Fruit fly (Drosophila melanogaster) whole organism, embryonic: ENCODE measurements around the gene Tailor.
A peak's percentile ranks its signal among the peaks of the same experiment; 100 is the strongest.

Experiments used
- Abd-B ChIP-seq: fragments of 200-800 bp; sonication (Bioruptor generic); optimal IDR thresholded peaks from 2 replicates; lab custom pipeline; 2018; ENCODE audit warnings: missing biosample characterization, mild to moderate bottlenecking, missing genetic modification characterization, moderate library complexity
- Aef1 ChIP-seq: fragments of 200-800 bp; sonication (Bioruptor generic); IDR thresholded peaks from 3 replicates; pipeline ENCODE4 v1.3.6; 2022; ENCODE audit warnings: missing biosample characterization, missing genetic modification characterization
- Bteb2 ChIP-seq: fragments of 200-800 bp; sonication (Bioruptor generic); optimal IDR thresholded peaks from 2 replicates; lab custom pipeline; 2016; ENCODE audit warnings: missing biosample characterization, missing genetic modification characterization
- CG11247 ChIP-seq: fragments of 200-800 bp; sonication (Bioruptor generic); IDR thresholded peaks from 2 replicates; pipeline ENCODE4 v1.3.6; 2022; ENCODE audit warnings: missing biosample characterization, missing genetic modification characterization
- CG12155 ChIP-seq: fragments of 200-800 bp; sonication (Bioruptor generic); optimal IDR thresholded peaks from 3 replicates; lab custom pipeline; 2016; ENCODE audit warnings: missing biosample characterization, missing genetic modification characterization
- CG12769 ChIP-seq: fragments of 200-800 bp; sonication (Bioruptor generic); optimal IDR thresholded peaks from 2 replicates; lab custom pipeline; 2019; ENCODE audit warnings: missing biosample characterization, mild to moderate bottlenecking, missing genetic modification characterization, moderate library complexity
- CG14050 ChIP-seq: fragments of 200-800 bp; sonication (Bioruptor generic); IDR thresholded peaks from 3 replicates; pipeline ENCODE4 v1.3.6; 2022; ENCODE audit warnings: missing biosample characterization, missing genetic modification characterization
- CG15514 ChIP-seq: fragments of 200-800 bp; sonication (Bioruptor generic); optimal IDR thresholded peaks from 3 replicates; lab custom pipeline; 2017; ENCODE audit warnings: missing biosample characterization, missing genetic modification characterization, mild to moderate bottlenecking, moderate library complexity, missing genetic modification reagents
- CG17328 ChIP-seq: fragments of 200-800 bp; sonication (Bioruptor generic); IDR thresholded peaks from 2 replicates; pipeline ENCODE4 v1.3.6; 2022; ENCODE audit warnings: missing biosample characterization, missing genetic modification characterization
- CG17359 ChIP-seq: fragments of 200-800 bp; sonication (Bioruptor generic); optimal IDR thresholded peaks from 3 replicates; lab custom pipeline; 2018; ENCODE audit warnings: missing biosample characterization, mild to moderate bottlenecking, missing genetic modification characterization, moderate library complexity
- CG18764 ChIP-seq: fragments of 200-800 bp; sonication (Bioruptor generic); optimal IDR thresholded peaks from 3 replicates; lab custom pipeline; 2016; ENCODE audit warnings: missing biosample characterization, missing genetic modification characterization
- CG32532 ChIP-seq: fragments of 200-800 bp; sonication (Bioruptor generic); IDR thresholded peaks from 2 replicates; pipeline ENCODE4 v1.3.6; 2022; ENCODE audit warnings: missing biosample characterization, missing genetic modification characterization
- CG34224 ChIP-seq: fragments of 200-800 bp; sonication (Bioruptor generic); IDR thresholded peaks from 3 replicates; pipeline ENCODE4 v1.3.6; 2022; ENCODE audit warnings: missing biosample characterization, missing genetic modification characterization; ENCODE audit not compliant: partially characterized antibody
- CG34422 ChIP-seq: fragments of 200-800 bp; sonication (Bioruptor generic); IDR thresholded peaks from 3 replicates; pipeline ENCODE4 v1.3.6; 2022; ENCODE audit warnings: missing biosample characterization, missing genetic modification characterization
- CG6813 ChIP-seq: fragments of 200-800 bp; sonication (Bioruptor generic); optimal IDR thresholded peaks from 2 replicates; lab custom pipeline; 2017; ENCODE audit warnings: missing biosample characterization, missing genetic modification characterization, mild to moderate bottlenecking, moderate library complexity, missing genetic modification reagents
- CG7987 ChIP-seq: fragments of 200-800 bp; sonication (Bioruptor generic); optimal IDR thresholded peaks from 2 replicates; lab custom pipeline; 2018; ENCODE audit warnings: missing biosample characterization, mild to moderate bottlenecking, missing genetic modification characterization, moderate library complexity
- CG8388 ChIP-seq: fragments of 200-800 bp; sonication (Bioruptor generic); optimal IDR thresholded peaks from 2 replicates; lab custom pipeline; 2019; ENCODE audit warnings: missing biosample characterization, mild to moderate bottlenecking, missing genetic modification characterization, moderate library complexity
- CG8765 ChIP-seq: fragments of 200-800 bp; sonication (Bioruptor generic); IDR thresholded peaks from 2 replicates; pipeline ENCODE4 v1.3.6; 2022; ENCODE audit warnings: missing biosample characterization, missing genetic modification characterization
- CG9215 ChIP-seq: fragments of 200-800 bp; sonication (Bioruptor generic); IDR thresholded peaks from 2 replicates; pipeline ENCODE4 v1.3.6; 2022; ENCODE audit warnings: missing biosample characterization, missing genetic modification characterization
- CG9609 ChIP-seq: fragments of 200-800 bp; sonication (Bioruptor generic); optimal IDR thresholded peaks from 3 replicates; lab custom pipeline; 2016; ENCODE audit warnings: missing biosample characterization, missing genetic modification characterization
- Chrac-16 ChIP-seq: fragments of 200-800 bp; sonication (Bioruptor generic); optimal IDR thresholded peaks from 3 replicates; lab custom pipeline; 2016; ENCODE audit warnings: missing biosample characterization, missing genetic modification characterization
- Dip2 ChIP-seq: fragments of 200-800 bp; sonication (Bioruptor generic); IDR thresholded peaks from 2 replicates; pipeline ENCODE4 v1.3.6; 2022; ENCODE audit warnings: missing biosample characterization, missing genetic modification characterization
- ERR ChIP-seq: fragments of 200-800 bp; sonication (Bioruptor generic); optimal IDR thresholded peaks from 2 replicates; lab custom pipeline; 2016; ENCODE audit warnings: missing biosample characterization, missing genetic modification characterization
- Fer1 ChIP-seq: fragments of 200-800 bp; sonication (Bioruptor generic); optimal IDR thresholded peaks from 2 replicates; lab custom pipeline; 2017; ENCODE audit warnings: missing biosample characterization, mild to moderate bottlenecking, missing genetic modification characterization
- HHEX ChIP-seq: fragments of 200-800 bp; sonication (Bioruptor generic); optimal IDR thresholded peaks from 3 replicates; lab custom pipeline; 2017; ENCODE audit warnings: missing biosample characterization, mild to moderate bottlenecking, missing genetic modification characterization, missing genetic modification reagents
- Hand ChIP-seq: fragments of 200-800 bp; sonication (Bioruptor generic); optimal IDR thresholded peaks from 2 replicates; lab custom pipeline; 2017; ENCODE audit warnings: mild to moderate bottlenecking, missing biosample characterization, missing genetic modification reagents, missing genetic modification characterization
- Hr39 ChIP-seq: fragments of >200 bp; optimal IDR thresholded peaks from 2 replicates; lab custom pipeline; 2017
- Mes4 ChIP-seq: fragments of 200-800 bp; sonication (Bioruptor generic); optimal IDR thresholded peaks from 2 replicates; lab custom pipeline; 2016; ENCODE audit warnings: missing biosample characterization, missing genetic modification characterization
- Mrtf ChIP-seq: fragments of 200-800 bp; sonication (Bioruptor generic); IDR thresholded peaks from 3 replicates; pipeline ENCODE4 v1.3.6; 2022; ENCODE audit warnings: missing biosample characterization, missing genetic modification characterization
- Opbp ChIP-seq: fragments of 200-800 bp; sonication (Bioruptor generic); IDR thresholded peaks from 3 replicates; pipeline ENCODE4 v1.3.6; 2022; ENCODE audit warnings: missing biosample characterization, missing genetic modification characterization; ENCODE audit not compliant: partially characterized antibody
- Sin3A ChIP-seq: fragments of >200 bp; optimal IDR thresholded peaks from 2 replicates; lab custom pipeline; 2018
- Sox102F ChIP-seq: fragments of 200-800 bp; sonication (Bioruptor generic); optimal IDR thresholded peaks from 2 replicates; lab custom pipeline; 2018; ENCODE audit warnings: missing biosample characterization, mild to moderate bottlenecking, missing genetic modification characterization, moderate library complexity
- ato ChIP-seq: fragments of 200-800 bp; sonication (Bioruptor generic); IDR thresholded peaks from 2 replicates; pipeline ENCODE4 v1.3.6; 2022; ENCODE audit warnings: missing biosample characterization, missing genetic modification characterization; ENCODE audit not compliant: partially characterized antibody
- corto ChIP-seq: fragments of 200-800 bp; sonication (Bioruptor generic); optimal IDR thresholded peaks from 2 replicates; lab custom pipeline; 2016; ENCODE audit warnings: missing biosample characterization, mild to moderate bottlenecking, missing genetic modification characterization, moderate library complexity
- dan ChIP-seq: fragments of 200-800 bp; sonication (Bioruptor generic); IDR thresholded peaks from 2 replicates; pipeline ENCODE4 v1.3.6; 2022; ENCODE audit warnings: missing biosample characterization, missing genetic modification characterization
- gfzf ChIP-seq: fragments of 200-800 bp; sonication (Bioruptor generic); optimal IDR thresholded peaks from 2 replicates; lab custom pipeline; 2016; ENCODE audit warnings: missing biosample characterization, mild to moderate bottlenecking, missing genetic modification characterization, moderate library complexity
- grn ChIP-seq: fragments of 200-800 bp; sonication (Bioruptor generic); optimal IDR thresholded peaks from 3 replicates; lab custom pipeline; 2017; ENCODE audit warnings: missing biosample characterization, missing genetic modification characterization
- lmd ChIP-seq: fragments of 200-800 bp; sonication (Bioruptor generic); IDR thresholded peaks from 2 replicates; pipeline ENCODE4 v1.3.6; 2022; ENCODE audit warnings: missing biosample characterization, missing genetic modification characterization
- nom ChIP-seq: fragments of 200-800 bp; sonication (Bioruptor generic); optimal IDR thresholded peaks from 2 replicates; lab custom pipeline; 2017; ENCODE audit warnings: missing biosample characterization, missing genetic modification characterization, mild to moderate bottlenecking, moderate library complexity, missing genetic modification reagents
- peb ChIP-seq: fragments of 200-800 bp; sonication (Bioruptor generic); IDR thresholded peaks from 2 replicates; pipeline ENCODE4 v1.3.6; 2022; ENCODE audit warnings: missing biosample characterization, missing genetic modification characterization
- sc ChIP-seq, 3 experiments: fragments of >200 bp in 2 of 3; fragments of 200-800 bp in 1 of 3; sonication (Bioruptor generic) in 1 of 3; optimal IDR thresholded peaks; 2 replicates in 2 of 3; 3 replicates in 1 of 3; lab custom pipeline; 2017; ENCODE audit warnings: mild to moderate bottlenecking in 1 of 3, missing biosample characterization in 1 of 3, missing genetic modification characterization in 1 of 3, missing genetic modification reagents in 1 of 3
- seq ChIP-seq: fragments of 200-800 bp; sonication (Bioruptor generic); IDR thresholded peaks from 2 replicates; pipeline ENCODE4 v1.3.6; 2022; ENCODE audit warnings: missing biosample characterization, missing genetic modification characterization
- sob ChIP-seq: fragments of 200-800 bp; sonication (Bioruptor generic); IDR thresholded peaks from 2 replicates; pipeline ENCODE4 v1.3.6; 2022; ENCODE audit warnings: missing biosample characterization, missing genetic modification characterization
- trh ChIP-seq: fragments of 200-800 bp; sonication (Bioruptor generic); optimal IDR thresholded peaks from 2 replicates; lab custom pipeline; 2016; ENCODE audit warnings: missing biosample characterization, missing genetic modification characterization
- wor ChIP-seq: fragments of 200-800 bp; sonication (Bioruptor generic); IDR thresholded peaks from 2 replicates; pipeline ENCODE4 v1.3.6; 2022; ENCODE audit warnings: missing biosample characterization, missing genetic modification characterization

Tailor gene

DNA sequence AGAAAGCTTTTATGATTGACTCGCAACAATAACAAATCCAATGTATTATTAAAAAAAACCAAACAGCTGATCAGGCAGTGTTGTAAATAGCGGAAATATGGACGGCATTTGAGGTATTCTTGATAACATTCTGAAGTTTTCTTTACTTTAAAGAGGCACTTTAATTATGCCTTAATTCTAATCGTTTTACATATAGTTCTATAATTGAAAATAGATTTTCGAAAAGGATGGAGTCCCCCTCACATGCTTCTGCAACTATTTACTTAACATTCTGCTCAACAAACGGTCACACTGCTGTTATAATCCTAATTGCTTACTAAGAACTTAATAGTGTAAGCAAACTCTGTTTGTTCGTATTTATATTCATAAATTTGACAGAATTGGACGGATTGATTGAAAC, 42.1 kb upstream of the Tailor start, which contains the start of gene CG10068 (continued):
- TF ChIP-seq dan (GFP tag; lab: Robert Waterston, UW) (no peak), trh (GFP tag; lab: Kevin White, UChicago) (peak; percentile 68), Sox102F (peak; percentile 90), Hr39 (lab: Kevin White, UChicago) (no peak), Sin3A (lab: Kevin White, UChicago) (no peak), CG34224 (GFP tag; lab: Robert Waterston, UW) (peak; percentile 48; the same call in 2 of the 3 replicates), peb (GFP tag; lab: Robert Waterston, UW) (peak; percentile 76), CG7987 (peak; percentile 76), Aef1 (GFP tag; lab: Robert Waterston, UW) (peak; percentile 87), grn (GFP tag; lab: Kevin White, UChicago) (peak; percentile 13), CG12769 (tag; lab: Kevin White, UChicago) (peak; percentile 77), Chrac-16 (peak; percentile 89), gfzf (GFP tag; lab: Kevin White, UChicago) (peak; percentile 60), CG6813 (peak; percentile 74), HHEX (GFP tag; lab: Kevin White, UChicago) (peak; percentile 84), CG17359 (tag; lab: Kevin White, UChicago) (peak; percentile 90), CG9215 (GFP tag; lab: Robert Waterston, UW) (no peak; the same call in 1 of the 2 replicates), CG9609 (GFP tag; lab: Kevin White, UChicago) (peak; percentile 87), sob (GFP tag; lab: Robert Waterston, UW) (peak; percentile 88), CG15514 (GFP tag; lab: Kevin White, UChicago) (peak; percentile 85), CG8388 (GFP tag; lab: Kevin White, UChicago) (peak; percentile 87), Abd-B (GFP tag; lab: Kevin White, UChicago) (peak; percentile 86), CG34422 (GFP tag; lab: Robert Waterston, UW) (peak; percentile 94), CG8765 (peak; percentile 89), ato (no peak), nom (GFP tag; lab: Kevin White, UChicago) (peak; percentile 63), Mes4 (GFP tag; lab: Kevin White, UChicago) (peak; percentile 85), CG12155 (GFP tag; lab: Kevin White, UChicago) (peak; percentile 85), Hand (GFP tag; lab: Kevin White, UChicago) (peak; percentile 54), lmd (GFP tag; lab: Robert Waterston, UW) (peak; percentile 85), CG11247 (peak; percentile 85), CG18764 (GFP tag; lab: Kevin White, UChicago) (peak; percentile 84), Opbp (no peak), CG17328 (GFP tag; lab: Robert Waterston, UW) (peak; percentile 96), seq (GFP tag; lab: Robert Waterston, UW) (peak; percentile 91), Mrtf (GFP tag; lab: Robert Waterston, UW) (peak; percentile 82; the same call in 2 of the 3 replicates), sc (optimal IDR thresholded peaks at IDR 0.05; lab: Kevin White, UChicago) (no peak), sc (GFP tag; optimal IDR thresholded peaks at IDR 0.05; lab: Kevin White, UChicago) (peak; percentile 69), CG32532 (peak; percentile 91), Bteb2 (GFP tag; lab: Kevin White, UChicago) (peak; percentile 81), ERR (GFP tag; lab: Kevin White, UChicago) (peak; percentile 76), Dip2 (GFP tag; lab: Robert Waterston, UW) (peak; percentile 40; the same call in 1 of the 2 replicates), CG14050 (GFP tag; lab: Robert Waterston, UW) (peak; percentile 89), wor (peak; percentile 79), corto (peak; percentile 45), Fer1 (GFP tag; lab: Kevin White, UChicago) (peak; percentile 84)
